Worm (Caenorhabditis elegans): ENCODE measurements around the gene K02F6.6.

DNA sequence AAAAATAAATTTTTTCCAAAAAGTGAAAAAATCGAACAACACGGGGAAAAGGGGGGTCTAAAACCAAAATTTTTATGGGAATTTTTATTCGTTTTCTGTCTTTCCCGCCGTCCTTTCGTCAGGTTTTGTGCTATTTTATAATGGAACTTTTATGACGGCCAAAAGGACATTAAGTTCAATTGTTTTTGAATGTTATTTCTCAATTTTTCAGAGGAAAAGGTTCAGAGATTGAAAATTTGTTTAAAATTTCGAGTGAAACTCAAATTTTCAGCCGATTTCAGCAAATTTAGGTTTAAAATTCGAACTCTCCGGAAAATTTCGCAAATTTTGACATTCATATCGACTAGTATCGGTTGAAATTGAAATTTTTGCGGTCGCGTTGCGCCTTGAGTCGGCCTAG lies 33.4 kb downstream of the K02F6.6 start, which contains the start of gene nep-18:
- TF ChIP-seq ref-1 (GFP tag; conservative IDR thresholded peaks at IDR 0.05) (no peak), ztf-29 (GFP tag; IDR thresholded peaks at IDR 0.05) (no peak), med-1 (GFP tag; optimal IDR thresholded peaks at IDR 0.05; ENCODE audit: insufficient read depth) (no peak), T22C8.4 (GFP tag; IDR thresholded peaks at IDR 0.05) (no peak), flt-1 (GFP tag; IDR thresholded peaks at IDR 0.05) (no peak), ztf-23 (GFP tag; IDR thresholded peaks at IDR 0.05) (no peak), tab-1 (GFP tag; IDR thresholded peaks at IDR 0.05) (no peak), klf-2 (GFP tag; conservative IDR thresholded peaks at IDR 0.05) (no peak), cog-1 (tag; optimal IDR thresholded peaks at IDR 0.05) (no peak)
